Fruit fly (Drosophila melanogaster): ENCODE data around the gene CG43783.

Gene CG43783

DNA sequence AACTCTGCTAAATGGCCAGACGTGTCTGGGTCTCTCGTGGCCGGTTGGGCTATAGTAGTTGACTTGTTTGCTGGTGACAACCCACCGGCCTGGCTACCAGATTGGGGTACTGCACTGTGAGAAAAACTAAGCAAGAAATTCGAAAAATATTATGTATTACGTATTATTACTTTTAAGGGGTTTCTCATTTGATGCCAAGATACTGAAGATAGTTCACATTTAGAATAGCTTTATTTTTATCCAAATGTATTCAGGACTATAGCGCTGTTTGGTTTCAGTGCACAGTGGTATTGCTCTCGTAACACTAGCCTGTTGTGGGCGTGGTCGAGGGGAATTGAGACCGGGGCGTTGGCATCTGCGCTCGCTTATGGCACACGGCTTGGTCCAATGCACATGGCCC is 33.4 kb downstream of the CG43783 start (continued):
- TF ChIP-seq CG13894 (tag; optimal IDR thresholded peaks at IDR 0.05) = peak; percentile 26
- TF ChIP-seq CG4854 (GFP tag; optimal IDR thresholded peaks at IDR 0.05) = peak; percentile 36
- no peak for TF ChIP-seq Adf1 (GFP tag; IDR thresholded peaks at IDR 0.05)
- 0 out of 2 replicates have a peak, but pooled peaks have one; percentile 26 for TF ChIP-seq CG5953 (GFP tag; IDR thresholded peaks at IDR 0.05)
- TF ChIP-seq CG5180 (GFP tag; optimal IDR thresholded peaks at IDR 0.05) = peak; percentile 58
- TF ChIP-seq Dp (GFP tag; optimal IDR thresholded peaks at IDR 0.05) = no peak
- TF ChIP-seq CG2889 (GFP tag; IDR thresholded peaks at IDR 0.05) = no peak; the same call in 2 of the 3 replicates
- TF ChIP-seq BEAF-32 (GFP tag; optimal IDR thresholded peaks at IDR 0.05) = no peak
- no peak for TF ChIP-seq YL-1 (GFP tag; optimal IDR thresholded peaks at IDR 0.05)
- TF ChIP-seq ewg (GFP tag; optimal IDR thresholded peaks at IDR 0.05) = peak; percentile 33
- TF ChIP-seq oc (tag; optimal IDR thresholded peaks at IDR 0.05) = peak; percentile 31
- TF ChIP-seq Sry-δ (GFP tag; optimal IDR thresholded peaks at IDR 0.05) = peak; percentile 11
- TF ChIP-seq CG4707 (GFP tag; optimal IDR thresholded peaks at IDR 0.05) = peak; percentile 18
- TF ChIP-seq CG13775 (GFP tag; optimal IDR thresholded peaks at IDR 0.05) = no peak
- peak; percentile 49 for TF ChIP-seq CG43689 (GFP tag; IDR thresholded peaks at IDR 0.05)
- TF ChIP-seq NK7.1 (GFP tag; optimal IDR thresholded peaks at IDR 0.05) = peak; percentile 23
- peak; percentile 51 for TF ChIP-seq CG10979 (tag; optimal IDR thresholded peaks at IDR 0.05)
- TF ChIP-seq lola (GFP tag; optimal IDR thresholded peaks at IDR 0.05) = peak in 1 of 3 experiments; percentile 6
- no peak for TF ChIP-seq ftz-f1 (GFP tag; optimal IDR thresholded peaks at IDR 0.05)
- TF ChIP-seq CG9727 (GFP tag; optimal IDR thresholded peaks at IDR 0.05) = peak; percentile 14
- TF ChIP-seq CG9876 (GFP tag; optimal IDR thresholded peaks at IDR 0.05) = no peak
- peak; percentile 37; the same call in 1 of the 2 replicates for TF ChIP-seq NFAT (GFP tag; IDR thresholded peaks at IDR 0.05)
- TF ChIP-seq chinmo (GFP tag; IDR thresholded peaks at IDR 0.05; ENCODE audit: partially characterized antibody) = no peak
- TF ChIP-seq Fer3 (tag; optimal IDR thresholded peaks at IDR 0.05) = peak; percentile 64
- peak; percentile 59; the same call in 1 of the 3 replicates for TF ChIP-seq Dbx (GFP tag; IDR thresholded peaks at IDR 0.05)
- TF ChIP-seq tup (GFP tag; optimal IDR thresholded peaks at IDR 0.05) = no peak
- TF ChIP-seq Hmr (GFP tag; optimal IDR thresholded peaks at IDR 0.05) = peak; percentile 49
- no peak for TF ChIP-seq CHES-1-like (GFP tag; optimal IDR thresholded peaks at IDR 0.05)
- peak; percentile 22; the same call in 1 of the 2 replicates for TF ChIP-seq sens-2 (GFP tag; IDR thresholded peaks at IDR 0.05)
- TF ChIP-seq abd-A (tag; optimal IDR thresholded peaks at IDR 0.05) = no peak
- TF ChIP-seq CG6854 (GFP tag; optimal IDR thresholded peaks at IDR 0.05) = no peak
- peak in 1 of 2 experiments; percentile 18 for TF ChIP-seq Hr78 (GFP tag; optimal IDR thresholded peaks at IDR 0.05)
- TF ChIP-seq dan (GFP tag; IDR thresholded peaks at IDR 0.05) = no peak
- peak; percentile 36; the same call in 1 of the 2 replicates for TF ChIP-seq MBD-R2 (GFP tag; IDR thresholded peaks at IDR 0.05)
- no peak for TF ChIP-seq Lhr (GFP tag; optimal IDR thresholded peaks at IDR 0.05)
- TF ChIP-seq CG16779 (GFP tag; IDR thresholded peaks at IDR 0.05) = no peak

DNA sequence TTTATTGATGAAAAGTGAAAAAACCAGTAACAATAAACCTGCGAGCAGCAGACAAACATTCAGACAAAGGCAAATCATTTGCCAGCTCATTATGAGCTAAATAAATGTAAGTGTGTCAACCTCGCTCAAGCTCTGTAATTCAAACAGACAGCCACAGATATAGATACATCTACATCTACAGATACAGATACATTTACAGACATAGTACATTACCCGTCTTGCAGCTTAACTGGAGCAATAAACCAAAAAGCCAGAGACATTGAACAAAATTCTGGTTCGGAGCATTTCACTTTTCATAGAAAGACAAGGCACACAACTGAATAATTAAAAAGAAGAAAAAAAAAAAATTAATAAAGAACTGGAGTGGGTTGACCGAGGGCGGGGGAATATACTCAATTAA is 34.4 kb downstream of the CG43783 start:
- peak; percentile 50 for TF ChIP-seq CG8281 (tag; optimal IDR thresholded peaks at IDR 0.05)
- no peak for TF ChIP-seq Neu2 (GFP tag; optimal IDR thresholded peaks at IDR 0.05; ENCODE audit: borderline replicate concordance)
- TF ChIP-seq Awh (GFP tag; IDR thresholded peaks at IDR 0.05) = peak; percentile 60; the same call in 1 of the 2 replicates
- peak; percentile 1 for TF ChIP-seq Med (GFP tag)
- peak; percentile 20; the same call in 1 of the 2 replicates for TF ChIP-seq vvl (GFP tag; IDR thresholded peaks at IDR 0.05)
- TF ChIP-seq ssp (GFP tag; IDR thresholded peaks at IDR 0.05) = no peak
- peak; percentile 16 for TF ChIP-seq cg (GFP tag; optimal IDR thresholded peaks at IDR 0.05)
- TF ChIP-seq HmgD (GFP tag; optimal IDR thresholded peaks at IDR 0.05) = no peak
- TF ChIP-seq Blimp-1 (GFP tag; optimal IDR thresholded peaks at IDR 0.05) = peak; percentile 62
- no peak for TF ChIP-seq CG3726 (GFP tag; IDR thresholded peaks at IDR 0.05)

Data from whole organism, embryonic.